Worm (Caenorhabditis elegans): ENCODE measurements around the gene C18A11.2.

DNA sequence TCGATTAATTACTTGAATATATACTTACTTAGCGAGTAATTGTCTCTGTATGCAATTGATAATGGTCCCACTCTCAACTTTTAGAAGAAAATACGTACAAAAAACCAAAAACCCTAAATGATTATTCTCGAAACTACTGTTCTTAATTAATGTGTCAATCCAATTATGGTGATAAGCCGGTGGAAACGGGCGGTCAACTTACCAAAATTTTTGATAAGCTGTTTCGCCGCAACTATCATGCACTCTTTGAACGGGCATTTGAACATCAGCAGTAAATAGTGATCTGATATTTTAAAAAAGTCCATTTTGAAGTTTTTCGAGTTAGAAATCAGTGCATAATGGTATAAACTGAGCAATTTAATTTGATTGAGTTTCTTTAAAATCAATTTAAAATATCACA, 11.0 kb downstream of the C18A11.2 start:
- no peak for TF ChIP-seq pqm-1 (tag; optimal IDR thresholded peaks at IDR 0.05)
- TF ChIP-seq ets-4 (tag; optimal IDR thresholded peaks at IDR 0.05) = no peak
- TF ChIP-seq tbx-2 (tag; optimal IDR thresholded peaks at IDR 0.05) = no peak
- TF ChIP-seq nfya-1 (tag; optimal IDR thresholded peaks at IDR 0.05) = no peak
- TF ChIP-seq ceh-2 (tag; optimal IDR thresholded peaks at IDR 0.05) = no peak
- TF ChIP-seq hlh-13 (GFP tag; optimal IDR thresholded peaks at IDR 0.05) = no peak
- no peak for TF ChIP-seq pros-1 (tag; optimal IDR thresholded peaks at IDR 0.05)
- no peak for TF ChIP-seq unc-42 (tag; optimal IDR thresholded peaks at IDR 0.05)
- no peak for TF ChIP-seq K02D7.2 (tag; optimal IDR thresholded peaks at IDR 0.05)
- no peak for TF ChIP-seq C08G9.2 (tag; optimal IDR thresholded peaks at IDR 0.05)
- no peak for TF ChIP-seq fax-1 (tag; optimal IDR thresholded peaks at IDR 0.05)
- no peak for TF ChIP-seq ceh-22 (tag; optimal IDR thresholded peaks at IDR 0.05)
